Worm (Caenorhabditis elegans) whole organism, early embryonic: ENCODE measurements around the gene T26A8.3.

Experiments used
- B0310.2 ChIP-seq: sonication (generic microtip); optimal IDR thresholded peaks from 2 replicates; lab custom pipeline; 2016; ENCODE audit warnings: mild to moderate bottlenecking, missing genetic modification characterization, missing compliant biosample characterization
- F13C5.2 ChIP-seq: sonication (generic microtip); optimal IDR thresholded peaks from 2 replicates; lab custom pipeline; 2017; ENCODE audit warnings: mild to moderate bottlenecking, missing genetic modification characterization, inconsistent platforms, missing compliant biosample characterization
- aly-1 ChIP-seq: sonication (generic microtip); optimal IDR thresholded peaks from 2 replicates; lab custom pipeline; 2016; ENCODE audit warnings: missing genetic modification characterization, missing compliant biosample characterization
- ama-1 ChIP-seq: fragments of 150-350 bp; optimal IDR thresholded peaks from 2 replicates; lab custom pipeline; 2014
- ceh-13 ChIP-seq: fragments of 200-800 bp; sonication (Bioruptor generic); optimal IDR thresholded peaks from 2 replicates; lab custom pipeline; 2018; ENCODE audit warnings: mild to moderate bottlenecking, missing genetic modification characterization, missing compliant biosample characterization
- ceh-36 ChIP-seq: sonication (generic microtip); optimal IDR thresholded peaks from 2 replicates; lab custom pipeline; 2016; ENCODE audit warnings: missing genetic modification characterization, inconsistent platforms, missing compliant biosample characterization
- ets-7 ChIP-seq: sonication (generic microtip); optimal IDR thresholded peaks from 2 replicates; lab custom pipeline; 2016; ENCODE audit warnings: missing genotype, missing genetic modification characterization, missing compliant biosample characterization
- flt-1 ChIP-seq: fragments of 200-800 bp; sonication (Bioruptor generic); IDR thresholded peaks from 2 replicates; pipeline ENCODE4 v1.3.6; 2022; ENCODE audit warnings: missing genetic modification characterization, missing compliant biosample characterization
- hmbx-1 ChIP-seq: sonication (generic microtip); optimal IDR thresholded peaks from 2 replicates; lab custom pipeline; 2016; ENCODE audit warnings: mild to moderate bottlenecking, missing genetic modification characterization, missing compliant biosample characterization
- hmg-4 ChIP-seq: fragments of 200-800 bp; sonication (Bioruptor generic); optimal IDR thresholded peaks from 2 replicates; lab custom pipeline; 2018; ENCODE audit warnings: mild to moderate bottlenecking, missing genetic modification characterization, missing compliant biosample characterization
- hnd-1 ChIP-seq: sonication (generic microtip); optimal IDR thresholded peaks from 2 replicates; lab custom pipeline; 2016; ENCODE audit warnings: missing genetic modification characterization, missing compliant biosample characterization
- pes-1 ChIP-seq: fragments of 200-800 bp; sonication (Bioruptor generic); IDR thresholded peaks from 2 replicates; pipeline ENCODE4 v1.3.6; 2022; ENCODE audit warnings: missing genetic modification reagents, missing genetic modification characterization, missing compliant biosample characterization
- tbx-11 ChIP-seq: fragments of 200-800 bp; sonication (Bioruptor generic); IDR thresholded peaks from 2 replicates; pipeline ENCODE4 v1.3.6; 2022; ENCODE audit warnings: missing genetic modification characterization, missing compliant biosample characterization
- tbx-37 ChIP-seq: fragments of 200-800 bp; sonication (Bioruptor generic); conservative IDR thresholded peaks from 2 replicates; pipeline ENCODE4 v1.3.6; 2022; ENCODE audit warnings: missing genetic modification reagents, missing genetic modification characterization, missing compliant biosample characterization

ce11 chrIV:8472493-8472892 lies 46.1 kb upstream of the T26A8.3 start, which contains the start of gene oat-1:
- no peak for TF ChIP-seq ama-1 (lab: Kevin White, UChicago)
- no peak for TF ChIP-seq ets-7 (tag; lab: Kevin White, UChicago)
- TF ChIP-seq tbx-37: no peak
- no peak for TF ChIP-seq F13C5.2 (tag; lab: Kevin White, UChicago)
- TF ChIP-seq tbx-11: no peak
- TF ChIP-seq ceh-36 (tag; lab: Kevin White, UChicago): no peak
- no peak for TF ChIP-seq flt-1 (GFP tag; lab: Robert Waterston, UW)
- no peak for TF ChIP-seq pes-1 (GFP tag; lab: Robert Waterston, UW)
- TF ChIP-seq aly-1 (tag; lab: Kevin White, UChicago): no peak
- no peak for TF ChIP-seq hmg-4 (GFP tag; lab: Kevin White, UChicago)
- no peak for TF ChIP-seq hnd-1 (tag; lab: Kevin White, UChicago)
- TF ChIP-seq hmbx-1: no peak
- TF ChIP-seq B0310.2 (tag; lab: Kevin White, UChicago): no peak
- no peak for TF ChIP-seq ceh-13 (GFP tag; lab: Kevin White, UChicago)
